Fruit fly (Drosophila melanogaster) whole organism: ENCODE results near the gene Sry-beta.

Experiments used
- CG8478 ChIP-seq: fragments of >200 bp; optimal IDR thresholded peaks from 2 replicates; lab custom pipeline; 2018; ENCODE audit warnings: inconsistent platforms
- Dll ChIP-seq: fragments of >200 bp; optimal IDR thresholded peaks from 2 replicates; lab custom pipeline; 2017
- EcR ChIP-seq, 2 experiments: fragments of >200 bp; optimal IDR thresholded peaks; 2 replicates each; lab custom pipeline; 2017; ENCODE audit warnings: missing biosample characterization in 2 of 2, missing genetic modification characterization in 2 of 2, missing genetic modification reagents in 2 of 2
- pan ChIP-seq: fragments of >200 bp; optimal IDR thresholded peaks from 2 replicates; lab custom pipeline; 2017
- psq ChIP-seq: fragments of >200 bp; optimal IDR thresholded peaks from 2 replicates; lab custom pipeline; 2017
- usp ChIP-seq: fragments of >200 bp; optimal IDR thresholded peaks from 2 replicates; lab custom pipeline; 2017; ENCODE audit warnings: missing biosample characterization, missing genetic modification characterization, mixed read lengths

Gene Sry-beta

dm6 chr3R:30083215-30083614, 43.7 kb downstream of the Sry-beta start:
- no peak for TF ChIP-seq Dll (lab: Kevin White, UChicago)
- no peak for TF ChIP-seq psq (lab: Kevin White, UChicago)
- TF ChIP-seq EcR (GFP tag; optimal IDR thresholded peaks at IDR 0.05; lab: Kevin White, UChicago), result no peak
- no peak for TF ChIP-seq pan (lab: Kevin White, UChicago)
- no peak for TF ChIP-seq CG8478
- no peak for TF ChIP-seq usp (GFP tag; lab: Kevin White, UChicago)

dm6 chr3R:30084137-30084536, 44.6 kb downstream of the Sry-beta start:
- TF ChIP-seq psq (lab: Kevin White, UChicago) (no peak), EcR (GFP tag; optimal IDR thresholded peaks at IDR 0.05; lab: Kevin White, UChicago) (no peak), pan (lab: Kevin White, UChicago) (no peak)

dm6 chr3R:30090261-30091006, 50.9 kb downstream of the Sry-beta start:
- TF ChIP-seq CG8478 (no peak), Dll (lab: Kevin White, UChicago) (no peak), pan (lab: Kevin White, UChicago) (no peak), EcR (GFP tag; optimal IDR thresholded peaks at IDR 0.05; lab: Kevin White, UChicago) (peak in 1 of 2 experiments; percentile 64), usp (GFP tag; lab: Kevin White, UChicago) (no peak), psq (lab: Kevin White, UChicago) (no peak)

- TF ChIP-seq psq (lab: Kevin White, UChicago) (no peak), pan (lab: Kevin White, UChicago) (no peak), CG8478 (no peak), EcR (GFP tag; optimal IDR thresholded peaks at IDR 0.05; lab: Kevin White, UChicago) (no peak), usp (GFP tag; lab: Kevin White, UChicago) (no peak), Dll (lab: Kevin White, UChicago) (no peak)
Measured at dm6 chr3R:30091795-30092699, 52.5 kb downstream of the Sry-beta start.

dm6 chr3R:30092700-30093044, 53.2 kb downstream of the Sry-beta start:
- TF ChIP-seq usp (GFP tag; lab: Kevin White, UChicago) (no peak), Dll (lab: Kevin White, UChicago) (no peak), psq (lab: Kevin White, UChicago) (no peak), pan (lab: Kevin White, UChicago) (no peak), EcR (GFP tag; optimal IDR thresholded peaks at IDR 0.05; lab: Kevin White, UChicago) (no peak), CG8478 (no peak)
